Worm (Caenorhabditis elegans): Measurements from ENCODE around the gene M02G9.4.

- TF ChIP-seq nhr-77 (tag; optimal IDR thresholded peaks at IDR 0.05) (no peak), nhr-11 (tag; optimal IDR thresholded peaks at IDR 0.05) (no peak)
These were observed 988 bp upstream of the M02G9.4 start, which contains the start of gene gcy-5 for ce11 chrII:10316119-10316518.
